Worm (Caenorhabditis elegans) whole organism, midembryonic: ENCODE results near the gene T21D12.7.

Source experiments
- T22C8.4 ChIP-seq: fragments of 200-800 bp; sonication (Bioruptor generic); IDR thresholded peaks from 2 replicates; pipeline ENCODE4 v1.3.6; 2022; ENCODE audit warnings: missing genetic modification characterization, missing compliant biosample characterization
- cog-1 ChIP-seq: sonication (generic microtip); optimal IDR thresholded peaks from 2 replicates; lab custom pipeline; 2016; ENCODE audit warnings: missing genetic modification characterization, missing compliant biosample characterization
- flt-1 ChIP-seq: fragments of 200-800 bp; sonication (Bioruptor generic); IDR thresholded peaks from 2 replicates; pipeline ENCODE4 v1.3.6; 2022; ENCODE audit warnings: missing genetic modification characterization, missing compliant biosample characterization
- klf-2 ChIP-seq: fragments of 200-800 bp; sonication (Bioruptor generic); conservative IDR thresholded peaks from 2 replicates; pipeline ENCODE4 v1.3.6; 2022; ENCODE audit warnings: missing genetic modification reagents, missing genetic modification characterization, missing compliant biosample characterization
- med-1 ChIP-seq: sonication (generic microtip); optimal IDR thresholded peaks from 2 replicates; lab custom pipeline; 2017; ENCODE audit warnings: missing genetic modification characterization, mild to moderate bottlenecking, missing compliant biosample characterization, antibody characterized with exemption, missing genetic modification reagents; ENCODE audit not compliant: insufficient read depth
- ref-1 ChIP-seq: fragments of 200-800 bp; sonication (Bioruptor generic); conservative IDR thresholded peaks from 2 replicates; pipeline ENCODE4 v1.3.6; 2022; ENCODE audit warnings: missing genetic modification reagents, missing genetic modification characterization, missing compliant biosample characterization
- tab-1 ChIP-seq: fragments of 200-800 bp; sonication (Bioruptor generic); IDR thresholded peaks from 2 replicates; pipeline ENCODE4 v1.3.6; 2022; ENCODE audit warnings: missing genetic modification characterization, missing compliant biosample characterization
- ztf-23 ChIP-seq: fragments of 200-800 bp; sonication (Bioruptor generic); IDR thresholded peaks from 2 replicates; pipeline ENCODE4 v1.3.6; 2022; ENCODE audit warnings: missing genetic modification reagents, missing genetic modification characterization, missing compliant biosample characterization
- ztf-29 ChIP-seq: fragments of 200-800 bp; sonication (Bioruptor generic); IDR thresholded peaks from 2 replicates; pipeline ENCODE4 v1.3.6; 2022; ENCODE audit warnings: missing genetic modification reagents, missing genetic modification characterization, missing compliant biosample characterization

Gene T21D12.7

DNA sequence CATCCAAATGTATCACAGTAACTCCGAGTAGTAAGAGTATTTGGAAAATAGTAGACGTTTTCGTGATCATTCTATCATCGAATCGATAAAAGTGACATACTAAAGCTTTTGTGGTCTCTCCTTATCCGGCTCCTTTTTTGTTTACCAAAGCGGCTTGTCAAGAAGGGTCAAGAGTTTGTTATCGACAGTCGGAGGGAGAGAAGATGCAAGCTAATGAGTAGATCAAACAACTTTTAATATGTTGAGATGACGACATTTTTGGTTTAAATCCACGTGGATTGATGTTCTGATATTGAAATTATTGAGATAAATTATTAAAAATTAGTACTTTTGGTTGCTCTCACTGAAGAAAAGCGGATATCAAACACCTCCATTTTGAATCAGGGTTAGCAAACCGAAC is at the start of gene T21D12.7:
Gene T21D12.7, minus strand, starts transcription at position 101 of the 400 bp plus-strand sequence.
- TF ChIP-seq ztf-23 (GFP tag; lab: Robert Waterston, UW) (no peak), cog-1 (tag; lab: Kevin White, UChicago) (no peak), klf-2 (GFP tag; lab: Robert Waterston, UW) (no peak), ref-1 (GFP tag; lab: Robert Waterston, UW) (no peak), T22C8.4 (GFP tag; lab: Robert Waterston, UW) (no peak), flt-1 (no peak), med-1 (GFP tag; lab: Kevin White, UChicago) (no peak), ztf-29 (GFP tag; lab: Robert Waterston, UW) (no peak), tab-1 (GFP tag; lab: Robert Waterston, UW) (no peak)

DNA sequence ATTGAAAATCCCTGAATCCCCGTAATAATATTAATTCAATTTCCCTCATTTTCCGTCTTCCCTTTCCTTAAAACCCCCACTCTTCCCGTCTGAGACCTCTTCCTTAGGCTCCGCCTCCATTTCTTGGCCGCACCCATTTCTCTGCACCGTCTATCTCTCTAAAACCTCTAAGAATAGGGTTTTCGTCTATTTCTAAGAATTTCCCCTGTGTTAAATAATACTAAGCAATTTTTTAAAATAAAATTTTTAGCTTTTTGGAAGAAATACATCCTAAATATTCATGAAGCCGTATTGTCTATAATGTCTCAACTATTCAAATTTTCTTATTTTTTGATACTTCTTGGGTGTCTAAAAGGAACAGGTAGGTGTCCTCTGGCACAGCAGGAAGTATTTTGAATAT is 48.3 kb upstream of the T21D12.7 start, which contains the start of gene cdh-8:
Gene cdh-8, plus strand, starts transcription at position 301 of the 400 bp plus-strand sequence.
- TF ChIP-seq flt-1 (no peak), ztf-29 (GFP tag; lab: Robert Waterston, UW) (no peak), med-1 (GFP tag; lab: Kevin White, UChicago) (no peak), tab-1 (GFP tag; lab: Robert Waterston, UW) (no peak), cog-1 (tag; lab: Kevin White, UChicago) (no peak), klf-2 (GFP tag; lab: Robert Waterston, UW) (no peak), T22C8.4 (GFP tag; lab: Robert Waterston, UW) (no peak), ref-1 (GFP tag; lab: Robert Waterston, UW) (no peak), ztf-23 (GFP tag; lab: Robert Waterston, UW) (no peak)

DNA sequence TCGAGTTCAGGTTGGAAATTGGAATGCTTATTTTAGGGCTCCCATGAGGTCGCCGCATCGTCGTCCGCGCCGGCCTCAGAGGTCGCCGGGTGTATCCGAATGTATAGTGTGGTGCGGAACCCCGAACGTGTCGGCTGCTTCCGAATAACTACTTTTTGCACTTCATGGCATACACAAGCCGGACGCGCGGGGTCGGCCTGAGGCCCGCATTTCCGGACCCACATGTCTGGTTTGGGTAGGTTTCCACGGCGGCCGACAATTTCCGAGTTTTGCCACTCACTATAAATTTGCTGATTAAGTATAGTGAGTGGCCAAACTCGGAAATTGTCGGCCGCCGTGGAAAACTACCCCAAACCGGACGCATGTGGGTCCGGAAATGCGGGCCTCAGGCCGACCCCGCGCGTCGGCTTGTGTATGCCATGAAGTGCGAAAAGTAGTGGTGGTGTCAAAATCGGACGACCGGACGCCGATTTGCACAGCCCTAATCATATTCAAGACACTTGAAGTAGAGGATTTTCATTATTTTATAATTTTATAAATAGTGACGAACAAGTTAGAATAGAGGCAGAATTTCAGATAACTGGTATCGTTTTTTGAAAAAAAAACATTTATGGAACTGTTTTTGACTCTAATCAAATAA is 47.1 kb upstream of the T21D12.7 start:
- TF ChIP-seq tab-1 (GFP tag; lab: Robert Waterston, UW) (no peak), ztf-29 (GFP tag; lab: Robert Waterston, UW) (no peak), klf-2 (GFP tag; lab: Robert Waterston, UW) (no peak), med-1 (GFP tag; lab: Kevin White, UChicago) (no peak), cog-1 (tag; lab: Kevin White, UChicago) (no peak), ztf-23 (GFP tag; lab: Robert Waterston, UW) (no peak), T22C8.4 (GFP tag; lab: Robert Waterston, UW) (no peak), ref-1 (GFP tag; lab: Robert Waterston, UW) (no peak), flt-1 (no peak)

DNA sequence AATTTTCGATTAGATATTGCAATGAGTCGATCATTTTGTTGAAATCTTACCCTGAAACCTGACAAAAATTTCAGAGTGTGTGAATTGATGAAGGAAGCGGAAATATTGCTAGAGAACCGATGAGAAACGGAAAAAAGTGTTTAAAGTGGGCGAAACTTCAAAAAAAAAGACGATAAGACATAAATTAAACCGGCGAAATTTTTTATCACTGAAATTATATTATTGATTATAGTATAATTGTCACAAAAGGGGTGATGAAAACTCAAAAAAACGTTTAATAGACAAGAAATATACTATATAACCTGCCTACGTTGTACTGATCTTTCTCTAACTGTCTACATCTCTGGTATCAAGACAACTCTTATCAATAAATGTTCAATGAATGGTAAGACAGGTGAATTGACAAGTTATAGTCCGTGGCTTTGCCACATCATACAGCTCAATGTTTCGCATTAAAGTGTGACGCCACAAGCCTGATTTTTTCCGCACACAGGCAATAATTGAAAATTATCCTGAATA is 45.9 kb upstream of the T21D12.7 start, which contains the start of gene pxmp-4:
Gene pxmp-4, minus strand, starts transcription at position 51 of the 519 bp plus-strand sequence.
- TF ChIP-seq T22C8.4 (GFP tag; lab: Robert Waterston, UW) (no peak), ztf-23 (GFP tag; lab: Robert Waterston, UW) (no peak), flt-1 (no peak), ztf-29 (GFP tag; lab: Robert Waterston, UW) (no peak), tab-1 (GFP tag; lab: Robert Waterston, UW) (no peak), ref-1 (GFP tag; lab: Robert Waterston, UW) (no peak), klf-2 (GFP tag; lab: Robert Waterston, UW) (no peak), med-1 (GFP tag; lab: Kevin White, UChicago) (no peak), cog-1 (tag; lab: Kevin White, UChicago) (no peak)

DNA sequence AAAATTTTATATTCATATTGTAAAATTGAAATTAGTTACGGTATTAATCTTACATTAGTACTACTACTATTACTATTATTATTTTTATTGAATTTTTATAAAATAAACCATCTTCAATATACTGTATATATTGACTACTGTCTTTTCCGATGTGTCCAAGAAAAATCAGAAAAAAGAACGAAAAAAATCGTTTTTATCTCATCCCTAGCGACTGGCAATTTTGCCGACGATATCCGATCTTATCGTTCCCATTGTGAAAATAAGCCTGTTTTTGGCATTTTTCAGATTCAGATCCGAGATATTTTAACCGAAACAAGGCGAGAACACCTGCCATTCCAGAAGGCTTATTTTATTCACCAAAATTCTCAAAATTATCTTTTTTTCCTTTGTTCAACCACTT is 39.3 kb upstream of the T21D12.7 start, which contains the start of gene F18F11.4:
Gene F18F11.4, plus strand, starts transcription at position 301 of the 400 bp plus-strand sequence.
- TF ChIP-seq med-1 (GFP tag; lab: Kevin White, UChicago) (no peak), ztf-23 (GFP tag; lab: Robert Waterston, UW) (no peak), T22C8.4 (GFP tag; lab: Robert Waterston, UW) (no peak), klf-2 (GFP tag; lab: Robert Waterston, UW) (no peak), cog-1 (tag; lab: Kevin White, UChicago) (no peak), flt-1 (no peak), tab-1 (GFP tag; lab: Robert Waterston, UW) (no peak), ztf-29 (GFP tag; lab: Robert Waterston, UW) (no peak), ref-1 (GFP tag; lab: Robert Waterston, UW) (no peak)

DNA sequence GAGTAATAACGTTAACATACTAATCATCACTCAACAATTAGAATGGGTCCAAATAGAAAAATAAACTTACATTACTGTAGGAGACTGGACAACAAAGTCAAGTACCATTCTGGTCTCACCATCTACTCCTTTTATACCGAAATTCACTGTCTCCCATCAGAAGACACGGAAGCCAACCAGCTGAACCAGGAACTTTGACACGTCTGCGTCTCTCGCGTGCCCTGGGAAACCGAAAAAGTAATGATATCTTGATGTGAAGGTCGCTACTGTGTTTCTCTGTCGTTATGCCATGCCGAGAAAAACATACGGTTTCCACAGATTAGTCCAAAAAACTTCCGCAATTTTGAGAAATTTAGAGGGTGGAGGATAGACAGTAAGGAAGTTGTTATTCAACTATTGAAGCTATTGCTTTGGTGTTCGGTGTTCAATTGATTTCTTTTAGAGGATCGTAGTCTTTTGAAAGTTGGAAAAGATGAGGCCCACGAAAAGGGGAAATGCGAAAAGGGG is 35.4 kb upstream of the T21D12.7 start, which contains the start of gene col-101:
Gene col-101, minus strand, starts transcription at position 457 of the 507 bp plus-strand sequence.
- no peak for TF ChIP-seq klf-2 (GFP tag; lab: Robert Waterston, UW)
- no peak for TF ChIP-seq cog-1 (tag; lab: Kevin White, UChicago)
- TF ChIP-seq tab-1 (GFP tag; lab: Robert Waterston, UW), result no peak
- no peak for TF ChIP-seq ref-1 (GFP tag; lab: Robert Waterston, UW)
- TF ChIP-seq med-1 (GFP tag; lab: Kevin White, UChicago), result no peak
- no peak for TF ChIP-seq T22C8.4 (GFP tag; lab: Robert Waterston, UW)
- TF ChIP-seq flt-1, result no peak
- TF ChIP-seq ztf-29 (GFP tag; lab: Robert Waterston, UW), result no peak
- no peak for TF ChIP-seq ztf-23 (GFP tag; lab: Robert Waterston, UW)

DNA sequence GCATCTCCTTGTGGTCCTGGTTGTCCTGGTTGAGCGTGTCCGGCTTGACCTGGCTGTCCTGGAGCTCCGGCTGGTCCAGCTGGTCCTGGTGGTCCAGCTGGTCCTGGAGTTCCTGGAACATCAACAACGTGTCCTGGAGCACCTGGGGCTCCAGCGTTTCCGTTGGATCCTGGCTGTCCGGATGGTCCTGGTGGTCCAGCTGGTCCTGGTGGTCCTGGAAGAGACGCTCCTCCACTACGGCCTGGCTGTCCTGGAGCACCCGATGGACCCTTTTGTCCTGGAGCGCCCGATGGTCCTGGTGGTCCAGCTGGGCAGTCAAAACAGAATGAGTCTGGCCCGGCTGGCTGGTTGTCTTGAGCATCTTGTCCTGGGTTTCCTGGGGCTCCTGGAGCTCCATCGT is 34.4 kb upstream of the T21D12.7 start:
- TF ChIP-seq klf-2 (GFP tag; lab: Robert Waterston, UW) (0 out of 2 replicates have a peak, but pooled peaks have one; percentile 3), tab-1 (GFP tag; lab: Robert Waterston, UW) (no peak)

DNA sequence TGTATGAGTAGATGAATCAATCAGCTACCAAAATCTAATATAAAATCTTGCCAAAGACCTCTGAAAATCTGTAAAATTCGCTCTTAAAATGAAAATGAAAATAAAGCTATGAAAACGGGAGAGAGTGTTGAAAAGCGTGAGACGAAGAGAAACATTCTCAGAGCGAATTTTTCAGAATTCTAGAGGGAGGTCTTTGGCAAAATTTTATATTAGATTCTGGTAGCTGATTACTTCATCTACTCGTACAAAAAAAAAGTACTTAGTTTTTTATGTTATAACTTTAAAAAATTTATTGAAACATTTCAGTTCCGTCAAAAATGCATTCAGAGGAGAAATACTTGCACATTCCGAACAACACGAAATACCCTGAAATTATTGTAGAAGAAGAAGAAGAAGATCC is 33.5 kb upstream of the T21D12.7 start, which contains the start of gene drl-1:
Gene drl-1, plus strand, starts transcription at position 301 of the 400 bp plus-strand sequence.
- TF ChIP-seq ztf-29 (GFP tag; lab: Robert Waterston, UW) (no peak), flt-1 (no peak), cog-1 (tag; lab: Kevin White, UChicago) (no peak), ref-1 (GFP tag; lab: Robert Waterston, UW) (no peak), T22C8.4 (GFP tag; lab: Robert Waterston, UW) (no peak), klf-2 (GFP tag; lab: Robert Waterston, UW) (no peak), ztf-23 (GFP tag; lab: Robert Waterston, UW) (no peak), med-1 (GFP tag; lab: Kevin White, UChicago) (no peak), tab-1 (GFP tag; lab: Robert Waterston, UW) (no peak)
